Fruit fly (Drosophila melanogaster) whole organism, embryonic: ENCODE data around the gene Tcs6.

ENCODE experiments used
- Ada2b ChIP-seq: fragments of 200-800 bp; sonication (Bioruptor generic); IDR thresholded peaks from 2 replicates; pipeline ENCODE4 v1.3.6; 2022; ENCODE audit warnings: missing biosample characterization, missing genetic modification characterization
- CG16813 ChIP-seq: fragments of 200-800 bp; sonication (Bioruptor generic); IDR thresholded peaks from 3 replicates; pipeline ENCODE4 v1.3.6; 2022; ENCODE audit warnings: missing biosample characterization, missing genetic modification characterization; ENCODE audit not compliant: partially characterized antibody
- CG17328 ChIP-seq: fragments of 200-800 bp; sonication (Bioruptor generic); IDR thresholded peaks from 2 replicates; pipeline ENCODE4 v1.3.6; 2022; ENCODE audit warnings: missing biosample characterization, missing genetic modification characterization
- CG18011 ChIP-seq: fragments of 200-800 bp; sonication (Bioruptor generic); optimal IDR thresholded peaks from 2 replicates; lab custom pipeline; 2017; ENCODE audit warnings: missing biosample characterization, missing genetic modification characterization, mild to moderate bottlenecking, moderate library complexity, missing genotype
- CG18262 ChIP-seq: fragments of 200-800 bp; optimal IDR thresholded peaks from 3 replicates; lab custom pipeline; 2019; ENCODE audit warnings: missing biosample characterization, mild to moderate bottlenecking, missing genetic modification characterization, moderate library complexity
- CG30020 ChIP-seq: fragments of 200-800 bp; optimal IDR thresholded peaks from 2 replicates; lab custom pipeline; 2019; ENCODE audit warnings: missing biosample characterization, mild to moderate bottlenecking, missing genetic modification characterization, moderate library complexity
- CG31224 ChIP-seq: fragments of 200-800 bp; sonication (Bioruptor generic); IDR thresholded peaks from 2 replicates; pipeline ENCODE4 v1.3.6; 2022; ENCODE audit warnings: missing biosample characterization, missing genetic modification characterization
- CG7963 ChIP-seq: fragments of 200-800 bp; sonication (Bioruptor generic); IDR thresholded peaks from 3 replicates; pipeline ENCODE4 v1.3.6; 2022; ENCODE audit warnings: missing biosample characterization, missing genetic modification characterization; ENCODE audit not compliant: partially characterized antibody
- Ets65A ChIP-seq: fragments of 200-800 bp; sonication (Bioruptor generic); peaks from one replicate; lab custom pipeline; 2016; ENCODE audit warnings: missing biosample characterization, missing genetic modification characterization
- Oaz ChIP-seq: fragments of 200-800 bp; sonication (Bioruptor generic); IDR thresholded peaks from 2 replicates; pipeline ENCODE4 v1.3.6; 2022; ENCODE audit warnings: missing biosample characterization, missing genetic modification characterization
- Side ChIP-seq: fragments of 200-800 bp; sonication (Bioruptor generic); optimal IDR thresholded peaks from 2 replicates; lab custom pipeline; 2016; ENCODE audit warnings: missing biosample characterization, missing genetic modification characterization
- Six4 ChIP-seq: fragments of 200-800 bp; sonication (Bioruptor generic); optimal IDR thresholded peaks from 2 replicates; lab custom pipeline; 2016; ENCODE audit warnings: missing biosample characterization, missing genetic modification characterization
- Sry-δ ChIP-seq: fragments of 200-800 bp; sonication (Bioruptor generic); optimal IDR thresholded peaks from 2 replicates; lab custom pipeline; 2016; ENCODE audit warnings: missing biosample characterization, missing genetic modification characterization
- Ssrp ChIP-seq: fragments of 200-800 bp; sonication (Bioruptor generic); optimal IDR thresholded peaks from 2 replicates; lab custom pipeline; 2018; ENCODE audit warnings: missing biosample characterization, mild to moderate bottlenecking, missing genetic modification characterization, moderate library complexity
- Tbp ChIP-seq: fragments of >200 bp; optimal IDR thresholded peaks from 2 replicates; lab custom pipeline; 2018; ENCODE audit warnings: missing biosample characterization, missing genetic modification characterization
- bbx ChIP-seq: fragments of 200-800 bp; sonication (Bioruptor generic); IDR thresholded peaks from 2 replicates; pipeline ENCODE4 v1.3.6; 2022; ENCODE audit warnings: missing biosample characterization, missing genetic modification characterization; ENCODE audit not compliant: partially characterized antibody
- ci ChIP-seq: fragments of 200-800 bp; sonication (Bioruptor generic); IDR thresholded peaks from 3 replicates; pipeline ENCODE4 v1.3.6; 2022; ENCODE audit warnings: missing biosample characterization, missing genetic modification characterization
- gce ChIP-seq: fragments of 200-800 bp; sonication (Bioruptor generic); IDR thresholded peaks from 3 replicates; pipeline ENCODE4 v1.3.6; 2022; ENCODE audit warnings: missing biosample characterization, missing genetic modification characterization
- hkb ChIP-seq, 2 experiments: fragments of 200-800 bp in 1 of 2; fragments of >200 bp in 1 of 2; sonication (Bioruptor generic) in 1 of 2; IDR thresholded peaks in 1 of 2; optimal IDR thresholded peaks in 1 of 2; 2 replicates each; pipeline versions ENCODE4 v1.3.6 to Lab custom; 2017 to 2022; ENCODE audit warnings: missing biosample characterization in 1 of 2, missing genetic modification characterization in 1 of 2
- sens ChIP-seq: fragments of 200-800 bp; sonication (Bioruptor generic); peaks from one replicate; lab custom pipeline; 2016; ENCODE audit warnings: missing biosample characterization, missing genetic modification characterization
- slou ChIP-seq: fragments of 200-800 bp; sonication (Bioruptor generic); optimal IDR thresholded peaks from 3 replicates; lab custom pipeline; 2016; ENCODE audit warnings: missing biosample characterization, missing genetic modification characterization
- sr ChIP-seq: fragments of 200-800 bp; sonication (Bioruptor generic); IDR thresholded peaks from 3 replicates; pipeline ENCODE4 v1.3.6; 2022; ENCODE audit warnings: missing biosample characterization, missing genetic modification characterization
- sug ChIP-seq: fragments of 200-800 bp; optimal IDR thresholded peaks from 2 replicates; lab custom pipeline; 2019; ENCODE audit warnings: missing biosample characterization, mild to moderate bottlenecking, missing genetic modification characterization, moderate library complexity
- tup ChIP-seq: fragments of 200-800 bp; sonication (Bioruptor generic); optimal IDR thresholded peaks from 2 replicates; lab custom pipeline; 2016; ENCODE audit warnings: missing biosample characterization, mild to moderate bottlenecking, missing genetic modification characterization, moderate library complexity
- zen2 ChIP-seq: fragments of 200-800 bp; sonication (Bioruptor generic); IDR thresholded peaks from 3 replicates; pipeline ENCODE4 v1.3.6; 2022; ENCODE audit warnings: missing biosample characterization, missing genetic modification characterization; ENCODE audit not compliant: partially characterized antibody

The Tcs6 gene

DNA sequence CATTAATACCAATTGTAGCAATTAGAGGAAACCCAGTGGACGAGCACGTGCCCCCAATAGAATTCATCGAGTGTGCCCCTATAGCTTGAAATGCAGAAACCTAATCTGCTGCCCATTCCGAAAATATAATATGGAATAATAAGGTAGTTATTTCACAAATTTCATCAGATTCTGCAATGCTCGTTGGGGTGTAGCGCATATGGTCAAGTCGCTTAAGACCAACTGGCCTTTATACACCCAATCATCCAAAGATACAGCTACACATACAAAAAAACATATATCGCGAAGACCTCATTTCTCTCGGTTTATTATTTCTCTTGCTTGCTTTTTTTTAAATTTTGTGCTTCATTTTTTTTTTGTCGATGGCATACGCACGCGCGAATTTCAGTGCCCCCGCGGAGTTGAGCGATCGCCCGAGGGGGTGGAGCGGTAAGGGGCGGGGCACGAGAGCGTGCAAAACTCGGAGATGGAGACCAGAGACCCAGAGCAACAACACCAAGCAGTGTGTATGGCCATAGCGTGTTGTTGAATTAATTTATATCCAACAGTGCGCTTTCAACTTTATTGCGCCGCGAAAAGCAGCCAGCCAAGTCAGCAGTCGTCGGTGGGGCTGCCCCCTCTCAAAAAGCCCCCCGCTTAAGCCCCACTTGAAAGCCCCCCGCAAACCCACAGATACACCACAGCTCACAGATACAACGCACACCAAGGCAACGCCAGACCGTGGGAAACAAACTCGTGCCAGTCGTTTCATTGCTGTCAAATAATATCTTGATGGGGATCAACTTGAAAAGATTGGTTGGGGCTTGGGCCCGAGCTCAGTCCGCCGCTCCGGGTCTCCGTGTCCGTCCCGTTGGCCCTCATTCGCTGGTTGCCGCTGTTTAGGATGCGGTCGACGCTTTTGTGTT lies 49.8 kb downstream of the Tcs6 start (continued):
- TF ChIP-seq Tbp (no peak), CG30020 (tag; lab: Kevin White, UChicago) (no peak), CG18262 (tag; lab: Kevin White, UChicago) (no peak), Ets65A (no peak), sug (tag; lab: Kevin White, UChicago) (peak; percentile 98), Side (no peak), Ada2b (GFP tag; lab: Robert Waterston, UW) (no peak), CG16813 (GFP tag; lab: Robert Waterston, UW) (0 out of 3 replicates have a peak, but pooled peaks have one; percentile 34), Six4 (GFP tag; lab: Kevin White, UChicago) (no peak), sr (GFP tag; lab: Robert Waterston, UW) (0 out of 3 replicates have a peak, but pooled peaks have one; percentile 50), CG18011 (GFP tag; lab: Kevin White, UChicago) (no peak), Sry-δ (no peak), sens (GFP tag; lab: Kevin White, UChicago) (peak; percentile 54), zen2 (GFP tag; lab: Robert Waterston, UW) (peak; percentile 28; the same call in 1 of the 3 replicates), CG7963 (no peak), slou (GFP tag; lab: Kevin White, UChicago) (no peak), Ssrp (tag; lab: Kevin White, UChicago) (no peak), hkb (optimal IDR thresholded peaks at IDR 0.05; lab: Kevin White, UChicago) (no peak), hkb (GFP tag; IDR thresholded peaks at IDR 0.05; lab: Robert Waterston, UW) (no peak), CG31224 (0 out of 2 replicates have a peak, but pooled peaks have one; percentile 24), tup (GFP tag; lab: Kevin White, UChicago) (no peak), ci (0 out of 3 replicates have a peak, but pooled peaks have one; percentile 28), gce (GFP tag; lab: Robert Waterston, UW) (0 out of 3 replicates have a peak, but pooled peaks have one; percentile 18), bbx (GFP tag; lab: Robert Waterston, UW) (no peak), CG17328 (GFP tag; lab: Robert Waterston, UW) (no peak), Oaz (GFP tag; lab: Robert Waterston, UW) (no peak)
